Fruit fly (Drosophila melanogaster): Measurements from ENCODE around the gene PGRP-LB.

PGRP-LB gene

DNA sequence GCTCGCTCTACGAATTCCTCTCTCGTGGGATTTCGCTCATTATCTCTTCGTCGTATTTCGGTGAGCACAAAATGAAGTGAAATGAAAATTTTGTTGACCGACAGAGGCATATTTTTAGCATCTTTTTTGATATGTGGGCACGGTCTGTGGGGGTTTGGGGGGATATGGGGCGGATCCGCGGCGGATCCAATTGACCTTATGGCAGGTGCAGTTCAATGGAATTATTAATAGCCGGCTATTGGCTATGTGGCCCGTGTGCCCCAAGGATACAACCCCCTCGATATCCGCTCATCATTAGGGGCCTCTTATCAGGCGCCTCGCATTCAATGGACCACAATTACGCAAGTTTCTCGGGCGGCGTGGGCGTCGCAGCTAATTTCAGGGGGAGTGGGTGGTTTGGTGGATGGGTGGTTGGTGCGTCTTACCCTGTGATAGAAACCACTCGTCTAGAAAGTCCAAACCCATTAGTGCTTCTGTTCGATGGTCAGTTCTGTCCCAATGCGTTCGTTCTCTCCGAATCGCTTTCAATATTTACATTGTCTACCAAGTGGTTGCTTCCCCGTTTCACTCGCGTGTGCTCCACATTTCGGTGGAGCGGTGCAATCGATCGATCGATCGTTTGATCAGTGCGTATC is 9.0 kb downstream of the PGRP-LB start, which contains the start of gene sals:
sals (minus strand) TSS at position 585 of the 635 bp plus-strand sequence.
- no peak for TF ChIP-seq Jra (GFP tag; optimal IDR thresholded peaks at IDR 0.05)
- no peak for TF ChIP-seq usp (GFP tag; optimal IDR thresholded peaks at IDR 0.05)
- TF ChIP-seq pan (optimal IDR thresholded peaks at IDR 0.05): no peak
- TF ChIP-seq CG32264 (GFP tag; optimal IDR thresholded peaks at IDR 0.05): no peak
- no peak for TF ChIP-seq jim (GFP tag; optimal IDR thresholded peaks at IDR 0.05)
- no peak for TF ChIP-seq Hr83 (GFP tag; optimal IDR thresholded peaks at IDR 0.05; ENCODE audit: poor library complexity, severe bottlenecking)
- no peak for TF ChIP-seq N (GFP tag; optimal IDR thresholded peaks at IDR 0.05)
- TF ChIP-seq HLH106 (tag; optimal IDR thresholded peaks at IDR 0.05): no peak
- no peak for TF ChIP-seq foxo (GFP tag; optimal IDR thresholded peaks at IDR 0.05)
- no peak for TF ChIP-seq dsf (GFP tag; optimal IDR thresholded peaks at IDR 0.05; ENCODE audit: borderline replicate concordance)
- TF ChIP-seq woc (GFP tag; optimal IDR thresholded peaks at IDR 0.05): no peak
- no peak for TF ChIP-seq rgr (GFP tag; optimal IDR thresholded peaks at IDR 0.05)
- TF ChIP-seq tai (GFP tag; optimal IDR thresholded peaks at IDR 0.05): no peak
- TF ChIP-seq br (GFP tag; optimal IDR thresholded peaks at IDR 0.05): no peak
- TF ChIP-seq Myc (optimal IDR thresholded peaks at IDR 0.05): no peak
- TF ChIP-seq Hr78 (GFP tag; optimal IDR thresholded peaks at IDR 0.05): no peak
- TF ChIP-seq dmrt93B (GFP tag; optimal IDR thresholded peaks at IDR 0.05): no peak

DNA sequence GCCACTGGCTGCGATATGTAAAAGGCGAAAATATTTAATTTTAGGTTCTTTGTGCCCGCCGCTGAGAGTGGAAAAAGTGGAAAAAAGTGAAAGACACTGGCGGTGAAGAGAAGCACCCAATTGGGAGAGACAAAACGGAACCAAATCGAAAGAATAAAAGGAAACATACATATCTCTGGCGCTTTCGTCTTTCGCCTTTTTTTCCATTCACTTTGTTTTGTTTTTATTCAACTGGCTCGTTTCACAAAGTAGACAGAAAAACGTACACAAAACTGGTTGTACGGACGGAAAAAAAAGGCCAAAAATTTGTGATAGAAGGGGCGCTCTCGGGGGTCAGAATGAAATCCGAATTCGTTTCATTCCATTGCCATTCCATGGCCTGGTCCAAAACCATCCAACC is 10.7 kb downstream of the PGRP-LB start:
- TF ChIP-seq CG32264 (GFP tag; optimal IDR thresholded peaks at IDR 0.05) (no peak), Jra (GFP tag; optimal IDR thresholded peaks at IDR 0.05) (no peak), Hr83 (GFP tag; optimal IDR thresholded peaks at IDR 0.05; ENCODE audit: poor library complexity, severe bottlenecking) (no peak), Sp1 (GFP tag; optimal IDR thresholded peaks at IDR 0.05) (peak; percentile 64), brk (GFP tag; optimal IDR thresholded peaks at IDR 0.05) (peak; percentile 50), Myc (optimal IDR thresholded peaks at IDR 0.05) (no peak), Rel (GFP tag; optimal IDR thresholded peaks at IDR 0.05) (no peak), Rel (tag; optimal IDR thresholded peaks at IDR 0.05) (peak; percentile 15), dsf (GFP tag; optimal IDR thresholded peaks at IDR 0.05; ENCODE audit: borderline replicate concordance) (no peak), tai (GFP tag; optimal IDR thresholded peaks at IDR 0.05) (no peak), h (GFP tag; optimal IDR thresholded peaks at IDR 0.05) (no peak), Vsx2 (GFP tag; optimal IDR thresholded peaks at IDR 0.05; ENCODE audit: partially characterized antibody) (peak; percentile 25), Dif (GFP tag; optimal IDR thresholded peaks at IDR 0.05; ENCODE audit: partially characterized antibody) (peak; percentile 13), dl (GFP tag; optimal IDR thresholded peaks at IDR 0.05; ENCODE audit: insufficient read depth in 1 of 2, partially characterized antibody in 2 of 2) (no peak), dmrt93B (GFP tag; optimal IDR thresholded peaks at IDR 0.05) (no peak), foxo (GFP tag; optimal IDR thresholded peaks at IDR 0.05) (no peak), sv (GFP tag; optimal IDR thresholded peaks at IDR 0.05) (no peak), fru (GFP tag; optimal IDR thresholded peaks at IDR 0.05) (no peak), CG9705 (GFP tag; optimal IDR thresholded peaks at IDR 0.05) (no peak), pan (optimal IDR thresholded peaks at IDR 0.05) (no peak), GATAd (GFP tag; optimal IDR thresholded peaks at IDR 0.05) (no peak), psq (GFP tag; optimal IDR thresholded peaks at IDR 0.05) (peak; percentile 90), sage (GFP tag; optimal IDR thresholded peaks at IDR 0.05) (no peak), OdsH (GFP tag; optimal IDR thresholded peaks at IDR 0.05) (no peak), Abd-B (GFP tag; optimal IDR thresholded peaks at IDR 0.05) (no peak), N (GFP tag; optimal IDR thresholded peaks at IDR 0.05) (no peak), ey (GFP tag; optimal IDR thresholded peaks at IDR 0.05) (no peak), rgr (GFP tag; optimal IDR thresholded peaks at IDR 0.05) (no peak), CrebA (GFP tag; optimal IDR thresholded peaks at IDR 0.05; ENCODE audit: borderline replicate concordance) (peak; percentile 59), jim (GFP tag; optimal IDR thresholded peaks at IDR 0.05) (peak; percentile 72), HLH106 (tag; optimal IDR thresholded peaks at IDR 0.05) (no peak), woc (GFP tag; optimal IDR thresholded peaks at IDR 0.05) (no peak)

DNA sequence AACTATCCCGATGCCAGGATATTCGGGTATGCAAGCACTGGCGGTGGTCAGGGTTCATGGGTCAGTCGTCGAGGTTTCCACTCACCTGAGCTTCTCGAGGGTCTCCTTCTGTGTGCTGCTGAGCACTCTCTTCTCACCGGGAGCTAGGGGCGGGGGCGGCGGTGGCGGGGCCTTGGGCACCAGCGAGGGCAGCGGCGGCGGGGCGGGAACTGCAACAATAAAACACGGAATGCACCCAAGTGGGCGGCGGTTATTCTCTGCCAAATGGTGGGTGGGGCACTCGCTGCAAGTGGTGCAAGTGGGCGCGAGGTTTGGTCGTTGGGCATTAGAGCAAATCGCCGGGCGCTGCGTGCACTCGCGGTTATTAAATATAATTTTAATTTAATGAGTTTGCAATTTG is 19.3 kb downstream of the PGRP-LB start:
- no peak for TF ChIP-seq sv (GFP tag; optimal IDR thresholded peaks at IDR 0.05)
- TF ChIP-seq Hnf4 (GFP tag; optimal IDR thresholded peaks at IDR 0.05): no peak
- TF ChIP-seq Dfd (GFP tag; optimal IDR thresholded peaks at IDR 0.05): peak; percentile 93
